Fruit fly (Drosophila melanogaster) whole organism, embryonic: ENCODE results near the gene Nepl13.

Source experiments
- Aef1 ChIP-seq: fragments of 200-800 bp; sonication (Bioruptor generic); IDR thresholded peaks from 3 replicates; pipeline ENCODE4 v1.3.6; 2022; ENCODE audit warnings: missing biosample characterization, missing genetic modification characterization
- Atf3 ChIP-seq: fragments of 200-800 bp; sonication (Bioruptor generic); optimal IDR thresholded peaks from 3 replicates; lab custom pipeline; 2016; ENCODE audit warnings: missing biosample characterization, missing genetic modification characterization
- BEAF-32 ChIP-seq: fragments of 200-800 bp; sonication (Bioruptor generic); optimal IDR thresholded peaks from 3 replicates; lab custom pipeline; 2017; ENCODE audit warnings: missing biosample characterization, missing genetic modification characterization, mild to moderate bottlenecking, moderate library complexity, missing genetic modification reagents
- BtbVII ChIP-seq: fragments of 200-800 bp; sonication (Bioruptor generic); optimal IDR thresholded peaks from 3 replicates; lab custom pipeline; 2017; ENCODE audit warnings: missing biosample characterization, mild to moderate bottlenecking, missing genetic modification characterization
- C15 ChIP-seq: fragments of 200-800 bp; sonication (Bioruptor generic); IDR thresholded peaks from 3 replicates; pipeline ENCODE4 v1.3.6; 2022; ENCODE audit warnings: missing biosample characterization, missing genetic modification characterization
- CG10321 ChIP-seq: fragments of 200-800 bp; sonication (Bioruptor generic); IDR thresholded peaks from 2 replicates; pipeline ENCODE4 v1.3.6; 2022; ENCODE audit warnings: missing biosample characterization, missing genetic modification characterization
- CG11093 ChIP-seq: fragments of 200-800 bp; sonication (Bioruptor generic); IDR thresholded peaks from 3 replicates; pipeline ENCODE4 v1.3.6; 2022; ENCODE audit warnings: missing biosample characterization, missing genetic modification characterization
- CG11247 ChIP-seq: fragments of 200-800 bp; sonication (Bioruptor generic); IDR thresholded peaks from 2 replicates; pipeline ENCODE4 v1.3.6; 2022; ENCODE audit warnings: missing biosample characterization, missing genetic modification characterization
- CG11723 ChIP-seq: fragments of 200-800 bp; sonication (Bioruptor generic); optimal IDR thresholded peaks from 2 replicates; lab custom pipeline; 2017; ENCODE audit warnings: missing biosample characterization, mild to moderate bottlenecking, missing genetic modification characterization
- CG12391 ChIP-seq: fragments of 200-800 bp; sonication (Bioruptor generic); optimal IDR thresholded peaks from 3 replicates; lab custom pipeline; 2018; ENCODE audit warnings: missing biosample characterization, mild to moderate bottlenecking, missing genetic modification characterization, moderate library complexity
- CG13123 ChIP-seq: fragments of 200-800 bp; sonication (Bioruptor generic); optimal IDR thresholded peaks from 2 replicates; lab custom pipeline; 2016; ENCODE audit warnings: missing biosample characterization, missing genetic modification characterization
- CG1529 ChIP-seq: fragments of 200-800 bp; sonication (Bioruptor generic); optimal IDR thresholded peaks from 3 replicates; lab custom pipeline; 2018; ENCODE audit warnings: missing biosample characterization, missing genetic modification characterization
- CG1603 ChIP-seq: fragments of 200-800 bp; sonication (Bioruptor generic); optimal IDR thresholded peaks from 2 replicates; lab custom pipeline; 2019; ENCODE audit warnings: missing biosample characterization, mild to moderate bottlenecking, missing genetic modification characterization, moderate library complexity
- CG17612 ChIP-seq: fragments of 200-800 bp; sonication (Bioruptor generic); IDR thresholded peaks from 2 replicates; pipeline ENCODE4 v1.3.6; 2022; ENCODE audit warnings: missing biosample characterization, missing genetic modification characterization
- CG1792 ChIP-seq: fragments of 200-800 bp; sonication (Bioruptor generic); optimal IDR thresholded peaks from 2 replicates; lab custom pipeline; 2016; ENCODE audit warnings: missing biosample characterization, missing genetic modification characterization
- CG18476 ChIP-seq: fragments of 200-800 bp; sonication (Bioruptor generic); optimal IDR thresholded peaks from 2 replicates; lab custom pipeline; 2016; ENCODE audit warnings: missing biosample characterization, mild to moderate bottlenecking, missing genetic modification characterization
- CG2129 ChIP-seq: fragments of 200-800 bp; sonication (Bioruptor generic); IDR thresholded peaks from 2 replicates; pipeline ENCODE4 v1.3.6; 2022; ENCODE audit warnings: missing biosample characterization, missing genetic modification characterization; ENCODE audit not compliant: partially characterized antibody
- CG3281 ChIP-seq: fragments of 200-800 bp; sonication (Bioruptor generic); optimal IDR thresholded peaks from 3 replicates; lab custom pipeline; 2017; ENCODE audit warnings: missing biosample characterization, mild to moderate bottlenecking, missing genetic modification characterization
- CG33557 ChIP-seq: fragments of 200-800 bp; sonication (Bioruptor generic); optimal IDR thresholded peaks from 2 replicates; lab custom pipeline; 2019; ENCODE audit warnings: missing biosample characterization, mild to moderate bottlenecking, missing genetic modification characterization, moderate library complexity
- CG34376 ChIP-seq: fragments of 200-800 bp; sonication (Bioruptor generic); optimal IDR thresholded peaks from 2 replicates; lab custom pipeline; 2018; ENCODE audit warnings: missing biosample characterization, mild to moderate bottlenecking, missing genetic modification characterization
- CG34422 ChIP-seq: fragments of 200-800 bp; sonication (Bioruptor generic); IDR thresholded peaks from 3 replicates; pipeline ENCODE4 v1.3.6; 2022; ENCODE audit warnings: missing biosample characterization, missing genetic modification characterization
- CG4404 ChIP-seq: fragments of 200-800 bp; sonication (Bioruptor generic); IDR thresholded peaks from 2 replicates; pipeline ENCODE4 v1.3.6; 2022; ENCODE audit warnings: missing biosample characterization, missing genetic modification characterization
- CG4730 ChIP-seq: fragments of 200-800 bp; sonication (Bioruptor generic); IDR thresholded peaks from 2 replicates; pipeline ENCODE4 v1.3.6; 2022; ENCODE audit warnings: missing biosample characterization, missing genetic modification characterization
- CG5953 ChIP-seq: fragments of 200-800 bp; sonication (Bioruptor generic); IDR thresholded peaks from 2 replicates; pipeline ENCODE4 v1.3.6; 2022; ENCODE audit warnings: missing biosample characterization, missing genetic modification characterization
- CG6791 ChIP-seq: fragments of 200-800 bp; sonication (Bioruptor generic); IDR thresholded peaks from 3 replicates; pipeline ENCODE4 v1.3.6; 2022; ENCODE audit warnings: missing biosample characterization, missing genetic modification characterization; ENCODE audit not compliant: partially characterized antibody
- Dek ChIP-seq: fragments of 200-800 bp; sonication (Bioruptor generic); optimal IDR thresholded peaks from 3 replicates; lab custom pipeline; 2019; ENCODE audit warnings: missing biosample characterization, mild to moderate bottlenecking, missing genetic modification characterization, moderate library complexity
- Eip74EF ChIP-seq, 2 experiments: fragments of 200-800 bp in 1 of 2; fragments of >200 bp in 1 of 2; sonication (Bioruptor generic) in 1 of 2; optimal IDR thresholded peaks; 2 replicates each; lab custom pipeline; 2017 to 2019; ENCODE audit warnings: missing biosample characterization in 2 of 2, missing genetic modification characterization in 2 of 2, mild to moderate bottlenecking in 1 of 2, moderate library complexity in 1 of 2
- Oli ChIP-seq: fragments of 200-800 bp; sonication (Bioruptor generic); optimal IDR thresholded peaks from 2 replicates; lab custom pipeline; 2018; ENCODE audit warnings: missing biosample characterization, mild to moderate bottlenecking, missing genetic modification characterization, moderate library complexity
- Optix ChIP-seq: fragments of 200-800 bp; sonication (Bioruptor generic); IDR thresholded peaks from 3 replicates; pipeline ENCODE4 v1.3.6; 2022; ENCODE audit warnings: missing biosample characterization, missing genetic modification characterization
- al ChIP-seq: fragments of 200-800 bp; sonication (Bioruptor generic); IDR thresholded peaks from 2 replicates; pipeline ENCODE4 v1.3.6; 2022; ENCODE audit warnings: missing biosample characterization, missing genetic modification characterization
- ap ChIP-seq: fragments of 200-800 bp; sonication (Bioruptor generic); IDR thresholded peaks from 2 replicates; pipeline ENCODE4 v1.3.6; 2022; ENCODE audit warnings: missing biosample characterization, missing genetic modification characterization
- az2 ChIP-seq: fragments of 200-800 bp; sonication (Bioruptor generic); optimal IDR thresholded peaks from 3 replicates; lab custom pipeline; 2016; ENCODE audit warnings: missing biosample characterization, missing genetic modification characterization
- cad ChIP-seq: fragments of >200 bp; optimal IDR thresholded peaks from 2 replicates; lab custom pipeline; 2017; ENCODE audit warnings: missing biosample characterization, missing genetic modification characterization
- caup ChIP-seq: fragments of 200-800 bp; sonication (Bioruptor generic); optimal IDR thresholded peaks from 3 replicates; lab custom pipeline; 2017; ENCODE audit warnings: missing biosample characterization, mild to moderate bottlenecking, missing genetic modification characterization, moderate library complexity; ENCODE audit not compliant: severe bottlenecking
- chif ChIP-seq, 2 experiments: fragments of 200-800 bp; sonication (Bioruptor generic); optimal IDR thresholded peaks; 3 replicates each; lab custom pipeline; 2016; ENCODE audit warnings: missing biosample characterization in 2 of 2, missing genetic modification characterization in 2 of 2
- chm ChIP-seq: fragments of 200-800 bp; sonication (Bioruptor generic); IDR thresholded peaks from 2 replicates; pipeline ENCODE4 v1.3.6; 2022; ENCODE audit warnings: missing biosample characterization, missing genetic modification characterization
- croc ChIP-seq: fragments of 200-800 bp; sonication (Bioruptor generic); conservative IDR thresholded peaks from 3 replicates; pipeline ENCODE4 v1.3.6; 2022; ENCODE audit warnings: missing biosample characterization, missing genetic modification characterization
- danr ChIP-seq: fragments of 200-800 bp; sonication (Bioruptor generic); IDR thresholded peaks from 2 replicates; pipeline ENCODE4 v1.3.6; 2022; ENCODE audit warnings: missing biosample characterization, missing genetic modification characterization
- grau ChIP-seq: fragments of 200-800 bp; optimal IDR thresholded peaks from 3 replicates; lab custom pipeline; 2019; ENCODE audit warnings: missing biosample characterization, mild to moderate bottlenecking, missing genetic modification characterization, moderate library complexity
- h ChIP-seq: fragments of >200 bp; optimal IDR thresholded peaks from 2 replicates; lab custom pipeline; 2017
- insv ChIP-seq, 2 experiments: fragments of 200-800 bp; sonication (Bioruptor generic); optimal IDR thresholded peaks; 3 replicates each; lab custom pipeline; 2016 to 2018; ENCODE audit warnings: missing biosample characterization in 2 of 2, missing genetic modification characterization in 2 of 2
- jumu ChIP-seq: fragments of 200-800 bp; sonication (Bioruptor generic); optimal IDR thresholded peaks from 3 replicates; lab custom pipeline; 2016; ENCODE audit warnings: missing biosample characterization, missing genetic modification characterization
- luna ChIP-seq: fragments of 200-800 bp; sonication (Bioruptor generic); optimal IDR thresholded peaks from 2 replicates; lab custom pipeline; 2016; ENCODE audit warnings: missing biosample characterization, missing genetic modification characterization
- org-1 ChIP-seq: fragments of 200-800 bp; sonication (Bioruptor generic); optimal IDR thresholded peaks from 2 replicates; lab custom pipeline; 2017; ENCODE audit warnings: missing biosample characterization, missing genetic modification characterization
- rib ChIP-seq: fragments of 200-800 bp; sonication (Bioruptor generic); IDR thresholded peaks from 2 replicates; pipeline ENCODE4 v1.3.6; 2022; ENCODE audit warnings: missing biosample characterization, missing genetic modification characterization
- schlank ChIP-seq: fragments of 200-800 bp; sonication (Bioruptor generic); optimal IDR thresholded peaks from 2 replicates; lab custom pipeline; 2018; ENCODE audit warnings: missing biosample characterization, mild to moderate bottlenecking, missing genetic modification characterization
- sens ChIP-seq: fragments of 200-800 bp; sonication (Bioruptor generic); peaks from one replicate; lab custom pipeline; 2016; ENCODE audit warnings: missing biosample characterization, missing genetic modification characterization
- seq ChIP-seq: fragments of 200-800 bp; sonication (Bioruptor generic); IDR thresholded peaks from 2 replicates; pipeline ENCODE4 v1.3.6; 2022; ENCODE audit warnings: missing biosample characterization, missing genetic modification characterization
- stc ChIP-seq: fragments of 200-800 bp; sonication (Bioruptor generic); IDR thresholded peaks from 2 replicates; pipeline ENCODE4 v1.3.6; 2022; ENCODE audit warnings: missing biosample characterization, missing genetic modification characterization
- tin ChIP-seq: fragments of 200-800 bp; sonication (Bioruptor generic); optimal IDR thresholded peaks from 3 replicates; lab custom pipeline; 2016; ENCODE audit warnings: missing biosample characterization, missing genetic modification characterization
- vnd ChIP-seq: fragments of 200-800 bp; sonication (Bioruptor generic); IDR thresholded peaks from 3 replicates; pipeline ENCODE4 v1.3.6; 2022; ENCODE audit warnings: missing biosample characterization, missing genetic modification characterization; ENCODE audit not compliant: partially characterized antibody

Gene Nepl13

DNA sequence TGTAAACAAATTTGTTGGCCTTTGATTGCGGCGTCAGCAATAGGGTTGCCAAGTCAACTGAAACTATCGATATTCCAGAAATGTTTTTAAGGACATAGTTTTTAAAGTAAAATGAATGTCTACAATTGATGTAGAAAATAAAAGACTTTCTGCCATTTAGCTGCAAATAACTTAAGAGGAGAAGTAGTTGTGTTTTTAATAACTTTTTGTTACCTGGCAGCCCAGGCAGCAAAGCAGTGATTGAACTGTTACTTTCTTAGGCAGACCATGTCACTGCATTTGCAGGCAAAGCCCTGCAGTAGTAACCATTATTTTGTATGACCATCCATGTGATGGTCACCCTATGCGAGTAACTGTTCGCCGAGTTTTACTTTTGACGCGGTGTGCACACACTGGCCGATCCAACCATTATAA is 10.3 kb downstream of the Nepl13 start, which contains the start of the genes rumi, CG7029 and Usp12-46 (continued):
- TF ChIP-seq seq (GFP tag; lab: Robert Waterston, UW) (0 out of 2 replicates have a peak, but pooled peaks have one; percentile 55), Optix (peak; percentile 81), CG33557 (GFP tag; lab: Kevin White, UChicago) (peak; percentile 84), croc (GFP tag; lab: Robert Waterston, UW) (peak; percentile 60), CG18476 (GFP tag; lab: Kevin White, UChicago) (peak; percentile 81), BEAF-32 (peak; percentile 87), Aef1 (GFP tag; lab: Robert Waterston, UW) (peak; percentile 84), CG5953 (GFP tag; lab: Robert Waterston, UW) (peak; percentile 77), Oli (tag; lab: Kevin White, UChicago) (peak; percentile 80), BtbVII (no peak), Dek (peak; percentile 82), rib (GFP tag; lab: Robert Waterston, UW) (0 out of 2 replicates have a peak, but pooled peaks have one; percentile 20), CG34422 (GFP tag; lab: Robert Waterston, UW) (peak; percentile 90), CG6791 (GFP tag; lab: Robert Waterston, UW) (peak; percentile 73; the same call in 2 of the 3 replicates), h (lab: Kevin White, UChicago) (no peak), al (peak; percentile 75), CG34376 (GFP tag; lab: Kevin White, UChicago) (peak; percentile 58), CG1603 (tag; lab: Kevin White, UChicago) (peak; percentile 89), danr (GFP tag; lab: Robert Waterston, UW) (peak; percentile 53; the same call in 1 of the 2 replicates), schlank (peak; percentile 59), CG13123 (GFP tag; lab: Kevin White, UChicago) (peak; percentile 68), grau (tag; lab: Kevin White, UChicago) (peak; percentile 87), CG11723 (GFP tag; lab: Kevin White, UChicago) (peak; percentile 59), Atf3 (GFP tag; lab: Kevin White, UChicago) (peak; percentile 88), az2 (GFP tag; lab: Kevin White, UChicago) (peak; percentile 89), CG3281 (GFP tag; lab: Kevin White, UChicago) (peak; percentile 80), CG10321 (GFP tag; lab: Robert Waterston, UW) (peak; percentile 62), tin (GFP tag; lab: Kevin White, UChicago) (peak; percentile 87), vnd (GFP tag; lab: Robert Waterston, UW) (peak; percentile 66; the same call in 2 of the 3 replicates), CG1792 (GFP tag; lab: Kevin White, UChicago) (peak; percentile 57), luna (GFP tag; lab: Kevin White, UChicago) (peak; percentile 75), insv (GFP tag; optimal IDR thresholded peaks at IDR 0.05; lab: Kevin White, UChicago) (peak in 1 of 2 experiments; percentile 66), org-1 (GFP tag; lab: Kevin White, UChicago) (peak; percentile 66), CG11247 (GFP tag; lab: Robert Waterston, UW) (peak; percentile 69), C15 (GFP tag; lab: Robert Waterston, UW) (0 out of 3 replicates have a peak, but pooled peaks have one; percentile 53), sens (peak; percentile 99), jumu (peak; percentile 94), CG12391 (tag; lab: Kevin White, UChicago) (peak; percentile 92), CG1529 (GFP tag; lab: Kevin White, UChicago) (peak; percentile 58), stc (GFP tag; lab: Robert Waterston, UW) (peak; percentile 78), ap (GFP tag; lab: Robert Waterston, UW) (peak; percentile 67), chm (GFP tag; lab: Robert Waterston, UW) (peak; percentile 79; the same call in 1 of the 2 replicates), CG4404 (GFP tag; lab: Robert Waterston, UW) (peak; percentile 72), cad (GFP tag; lab: Kevin White, UChicago) (no peak), CG17612 (GFP tag; lab: Robert Waterston, UW) (peak; percentile 62; the same call in 1 of the 2 replicates), Eip74EF (GFP tag; optimal IDR thresholded peaks at IDR 0.05; lab: Kevin White, UChicago) (peak in 1 of 2 experiments; percentile 58), caup (peak; percentile 73), CG2129 (GFP tag; lab: Robert Waterston, UW) (peak; percentile 64), chif (GFP tag; optimal IDR thresholded peaks at IDR 0.05; lab: Kevin White, UChicago) (peak; percentile 87 to 93), CG11093 (GFP tag; lab: Robert Waterston, UW) (peak; percentile 28; the same call in 1 of the 3 replicates), CG4730 (GFP tag; lab: Robert Waterston, UW) (peak; percentile 71)
